Worm (Caenorhabditis elegans): ENCODE data around the gene Y55F3C.9.
A peak's percentile ranks its signal among the peaks of the same experiment; 100 is the strongest.

Gene Y55F3C.9

ce11 chrIV:682726-683340, 45.2 kb downstream of the Y55F3C.9 start (continued):
- peak; percentile 74 for TF ChIP-seq attf-5 (GFP tag; optimal IDR thresholded peaks at IDR 0.05)
- 0 out of 2 replicates have a peak, but pooled peaks have one; percentile 19 for TF ChIP-seq F33H1.4 (GFP tag; IDR thresholded peaks at IDR 0.05)
- peak; percentile 62 for TF ChIP-seq zfh-2 (GFP tag; conservative IDR thresholded peaks at IDR 0.05)
- 0 out of 2 replicates have a peak, but pooled peaks have one; percentile 63 for TF ChIP-seq Y95B8A.8 (GFP tag; IDR thresholded peaks at IDR 0.05)
- peak; percentile 79 for TF ChIP-seq ztf-6 (GFP tag; IDR thresholded peaks at IDR 0.05)
- peak; percentile 71 to 73 for TF ChIP-seq rec-8 (tag; optimal IDR thresholded peaks at IDR 0.05)
- no peak for TF ChIP-seq F37B4.10 (GFP tag; IDR thresholded peaks at IDR 0.05)
- peak; percentile 61 for TF ChIP-seq akir-1 (GFP tag; optimal IDR thresholded peaks at IDR 0.05)
- peak; percentile 60; the same call in 1 of the 2 replicates for TF ChIP-seq lir-1 (GFP tag; conservative IDR thresholded peaks at IDR 0.05)
- peak; percentile 59; the same call in 1 of the 2 replicates for TF ChIP-seq aptf-2 (GFP tag; conservative IDR thresholded peaks at IDR 0.05)
- peak; percentile 79 for TF ChIP-seq nfyb-1 (GFP tag; IDR thresholded peaks at IDR 0.05)
- TF ChIP-seq nfya-1 (tag; optimal IDR thresholded peaks at IDR 0.05; ENCODE audit: borderline replicate concordance, insufficient read depth): no peak
- TF ChIP-seq ekl-4 (GFP tag; IDR thresholded peaks at IDR 0.05): peak; percentile 80
- peak; percentile 69 for TF ChIP-seq madf-10 (tag; optimal IDR thresholded peaks at IDR 0.05)
- TF ChIP-seq gei-17 (GFP tag; optimal IDR thresholded peaks at IDR 0.05): peak; percentile 15
- peak; percentile 97 for TF ChIP-seq tbp1 (GFP tag; optimal IDR thresholded peaks at IDR 0.05)
- peak; percentile 75 for TF ChIP-seq ets-4 (GFP tag; optimal IDR thresholded peaks at IDR 0.05)
- no peak for TF ChIP-seq lin-35 (GFP tag; optimal IDR thresholded peaks at IDR 0.05)
- peak; percentile 74 for TF ChIP-seq D2030.7 (GFP tag; IDR thresholded peaks at IDR 0.05)
- peak; percentile 55 for TF ChIP-seq somi-1 (GFP tag; optimal IDR thresholded peaks at IDR 0.05)
- TF ChIP-seq ztf-26 (tag; optimal IDR thresholded peaks at IDR 0.05): peak; percentile 70
- TF ChIP-seq F23B12.7 (tag; optimal IDR thresholded peaks at IDR 0.05; ENCODE audit: insufficient read depth): peak; percentile 94
- no peak for TF ChIP-seq F55B11.4 (tag; optimal IDR thresholded peaks at IDR 0.05; ENCODE audit: borderline replicate concordance, insufficient read depth)
- TF ChIP-seq B0336.3 (GFP tag; IDR thresholded peaks at IDR 0.05): peak; percentile 69
- peak; percentile 44; the same call in 1 of the 2 replicates for TF ChIP-seq madf-6 (GFP tag; IDR thresholded peaks at IDR 0.05)
- no peak for TF ChIP-seq Y67H2A.10 (GFP tag; conservative IDR thresholded peaks at IDR 0.05)
- peak; percentile 64 for TF ChIP-seq unc-130 (GFP tag; optimal IDR thresholded peaks at IDR 0.05)
- peak; percentile 66 for TF ChIP-seq ceh-79 (tag; optimal IDR thresholded peaks at IDR 0.05)
- peak; percentile 57 for TF ChIP-seq atf-7 (tag; optimal IDR thresholded peaks at IDR 0.05)
- TF ChIP-seq ztf-25 (GFP tag; IDR thresholded peaks at IDR 0.05): peak; percentile 85
- peak; percentile 6 for TF ChIP-seq B0035.1 (tag; optimal IDR thresholded peaks at IDR 0.05)
- peak; percentile 44 for TF ChIP-seq snpc-3.4 (tag; optimal IDR thresholded peaks at IDR 0.05)
- TF ChIP-seq ama-1 (optimal IDR thresholded peaks at IDR 0.05): no peak
- TF ChIP-seq ama-1 (GFP tag; optimal IDR thresholded peaks at IDR 0.05): peak in 1 of 2 experiments; percentile 36
- 0 out of 2 replicates have a peak, but pooled peaks have one; percentile 25 for TF ChIP-seq attf-6 (GFP tag; IDR thresholded peaks at IDR 0.05)
- no peak for TF ChIP-seq dpl-1 (GFP tag; optimal IDR thresholded peaks at IDR 0.05)
- TF ChIP-seq madf-8 (GFP tag; conservative IDR thresholded peaks at IDR 0.05): no peak
- TF ChIP-seq tbx-9 (tag; optimal IDR thresholded peaks at IDR 0.05; ENCODE audit: borderline replicate concordance): no peak
- no peak for TF ChIP-seq egl-18 (GFP tag; IDR thresholded peaks at IDR 0.05)
- TF ChIP-seq rpc-1 (optimal IDR thresholded peaks at IDR 0.05): peak; percentile 79
- TF ChIP-seq rpc-1 (tag; optimal IDR thresholded peaks at IDR 0.05): peak; percentile 87
- TF ChIP-seq mxl-1 (tag; optimal IDR thresholded peaks at IDR 0.05): peak; percentile 86
- TF ChIP-seq fkh-3 (tag; optimal IDR thresholded peaks at IDR 0.05): peak; percentile 28
- peak; percentile 74; the same call in 1 of the 2 replicates for TF ChIP-seq Y56A3A.18 (GFP tag; IDR thresholded peaks at IDR 0.05)
- peak; percentile 36 for TF ChIP-seq F49E8.2 (tag; optimal IDR thresholded peaks at IDR 0.05; ENCODE audit: insufficient read depth)
- no peak for TF ChIP-seq Y53G8AR.9 (GFP tag; conservative IDR thresholded peaks at IDR 0.05)
- no peak for TF ChIP-seq ceh-91 (GFP tag; IDR thresholded peaks at IDR 0.05)

Measured in whole organism, young adult.